Worm (Caenorhabditis elegans) whole organism, L3 larva: ENCODE measurements around the gene C30G7.3.

Source experiments
- elt-3 ChIP-seq, 3 experiments: fragments of 150-350 bp in 1 of 3; sonication (generic microtip) in 2 of 3; optimal IDR thresholded peaks; 2 replicates in 2 of 3; 4 replicates in 1 of 3; lab custom pipeline; 2014 to 2017; ENCODE audit warnings: missing biosample characterization in 3 of 3, missing genetic modification characterization in 3 of 3
- nhr-11 ChIP-seq: fragments of 150-350 bp; optimal IDR thresholded peaks from 2 replicates; lab custom pipeline; 2014; ENCODE audit warnings: missing biosample characterization, missing genetic modification characterization
- nhr-237 ChIP-seq: fragments of 150-350 bp; optimal IDR thresholded peaks from 2 replicates; lab custom pipeline; 2014; ENCODE audit warnings: missing biosample characterization, missing genetic modification characterization
- pqm-1 ChIP-seq: fragments of 150-350 bp; optimal IDR thresholded peaks from 2 replicates; lab custom pipeline; 2017; ENCODE audit warnings: missing biosample characterization, missing genetic modification characterization, inconsistent platforms
- unc-62 ChIP-seq: fragments of 150-350 bp; sonication (generic microtip); optimal IDR thresholded peaks from 4 replicates; lab custom pipeline; 2014; ENCODE audit warnings: missing biosample characterization, missing genetic modification reagents, missing genetic modification characterization

DNA sequence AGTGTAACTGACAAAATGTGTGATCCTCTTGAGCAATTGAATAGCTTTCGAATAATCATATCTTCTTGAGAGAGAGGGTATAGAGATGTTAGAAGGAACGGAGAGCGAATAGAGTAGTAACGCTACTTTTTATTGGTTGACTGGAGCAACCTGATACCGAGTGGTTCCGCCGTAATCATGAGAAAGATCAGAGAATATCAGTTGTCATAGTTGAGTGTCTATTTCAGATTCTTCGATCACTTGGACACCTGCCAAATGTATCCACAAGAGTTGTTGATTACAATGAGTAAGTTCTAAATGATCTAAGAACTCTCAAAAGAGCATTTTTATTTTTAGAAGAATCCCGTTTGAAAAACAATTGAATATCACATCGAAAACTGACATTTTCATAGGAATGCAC is 34.7 kb downstream of the C30G7.3 start:
- no peak for TF ChIP-seq elt-3 (tag; optimal IDR thresholded peaks at IDR 0.05; lab: Kevin White, UChicago)
- no peak for TF ChIP-seq unc-62 (GFP tag; lab: Kevin White, UChicago)
- no peak for TF ChIP-seq pqm-1 (tag; lab: Kevin White, UChicago)
- TF ChIP-seq nhr-237 (tag; lab: Kevin White, UChicago), result no peak
- no peak for TF ChIP-seq nhr-11 (tag; lab: Kevin White, UChicago)
